Worm (Caenorhabditis elegans) whole organism, L1 larva: Measurements from ENCODE around the gene sorb-1.

Experiments used
- ces-1 ChIP-seq: fragments of 150-350 bp; optimal IDR thresholded peaks from 2 replicates; lab custom pipeline; 2014; ENCODE audit warnings: missing biosample characterization, missing genetic modification reagents, missing genetic modification characterization
- hpl-2 ChIP-seq: fragments of 150-350 bp; optimal IDR thresholded peaks from 2 replicates; lab custom pipeline; 2014; ENCODE audit warnings: missing biosample characterization, missing genetic modification reagents, missing genetic modification characterization
- lin-14 ChIP-seq: fragments of 200-800 bp; sonication (Bioruptor generic); optimal IDR thresholded peaks from 2 replicates; lab custom pipeline; 2018; ENCODE audit warnings: mild to moderate bottlenecking, missing genetic modification characterization, moderate library complexity, missing compliant biosample characterization
- lir-3 ChIP-seq: sonication (generic microtip); optimal IDR thresholded peaks from 2 replicates; lab custom pipeline; 2016; ENCODE audit warnings: mild to moderate bottlenecking, missing genetic modification characterization, moderate library complexity, missing compliant biosample characterization; ENCODE audit not compliant: poor library complexity
- mdl-1 ChIP-seq, 2 experiments: fragments of 150-350 bp; optimal IDR thresholded peaks; 2 replicates each; lab custom pipeline; 2014 to 2017; ENCODE audit warnings: missing biosample characterization in 2 of 2, missing genetic modification characterization in 2 of 2, inconsistent platforms in 1 of 2
- nhr-12 ChIP-seq: sonication (generic microtip); optimal IDR thresholded peaks from 2 replicates; lab custom pipeline; 2017; ENCODE audit warnings: missing biosample characterization, missing genetic modification characterization
- nhr-237 ChIP-seq: fragments of 150-350 bp; optimal IDR thresholded peaks from 2 replicates; lab custom pipeline; 2014; ENCODE audit warnings: missing biosample characterization, missing genetic modification characterization
- nhr-77 ChIP-seq: fragments of 150-350 bp; optimal IDR thresholded peaks from 2 replicates; lab custom pipeline; 2014; ENCODE audit warnings: missing biosample characterization, missing genetic modification characterization
- pqm-1 ChIP-seq: sonication (generic microtip); optimal IDR thresholded peaks from 3 replicates; lab custom pipeline; 2017; ENCODE audit warnings: missing biosample characterization, missing genetic modification characterization
- sptf-1 ChIP-seq: fragments of 150-350 bp; optimal IDR thresholded peaks from 2 replicates; lab custom pipeline; 2014; ENCODE audit warnings: missing biosample characterization, missing genetic modification characterization
- unc-62 ChIP-seq: fragments of 150-350 bp; optimal IDR thresholded peaks from 2 replicates; lab custom pipeline; 2014; ENCODE audit warnings: missing biosample characterization, missing genetic modification reagents, missing genetic modification characterization

DNA sequence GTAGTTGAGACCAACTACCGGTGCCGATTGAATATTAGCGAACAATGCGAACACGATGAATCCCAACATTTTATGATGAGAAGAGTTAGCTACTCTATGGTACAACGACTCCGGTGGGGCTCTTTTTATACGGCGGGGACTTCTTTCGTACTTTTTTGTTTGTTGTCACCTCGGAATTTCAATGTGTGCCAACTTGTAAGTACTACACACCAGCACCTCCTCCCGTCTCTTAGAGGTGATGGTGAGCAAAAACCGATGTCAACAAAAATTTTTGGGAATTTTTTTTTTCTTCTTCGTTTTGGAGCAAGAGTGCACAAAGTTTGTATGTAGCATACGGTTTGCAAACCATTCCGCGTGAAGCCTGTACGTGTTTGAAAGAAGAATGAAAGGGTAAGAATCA, 24.4 kb downstream of the sorb-1 start, which contains the start of gene Y45F10D.2:
- TF ChIP-seq hpl-2 (GFP tag; lab: Kevin White, UChicago), result no peak
- no peak for TF ChIP-seq nhr-77
- TF ChIP-seq nhr-237 (tag; lab: Kevin White, UChicago), result no peak
- no peak for TF ChIP-seq unc-62 (GFP tag; lab: Kevin White, UChicago)
- TF ChIP-seq lir-3 (tag; lab: Kevin White, UChicago), result no peak
- no peak for TF ChIP-seq ces-1 (GFP tag; lab: Kevin White, UChicago)
- TF ChIP-seq mdl-1 (tag; optimal IDR thresholded peaks at IDR 0.05; lab: Kevin White, UChicago), result no peak
- no peak for TF ChIP-seq sptf-1 (tag; lab: Kevin White, UChicago)
- no peak for TF ChIP-seq lin-14 (GFP tag; lab: Kevin White, UChicago)
- TF ChIP-seq pqm-1 (tag; lab: Kevin White, UChicago), result no peak
- TF ChIP-seq nhr-12 (tag; lab: Kevin White, UChicago), result no peak
